Worm (Caenorhabditis elegans) whole organism, L3 larva: ENCODE measurements around the gene C12D8.9.

Experiments used
- R02D3.7 ChIP-seq: fragments of 150-350 bp; optimal IDR thresholded peaks from 2 replicates; lab custom pipeline; 2014; ENCODE audit warnings: missing biosample characterization, missing genetic modification characterization
- ZK546.5 ChIP-seq: sonication (generic microtip); optimal IDR thresholded peaks from 2 replicates; lab custom pipeline; 2017; ENCODE audit warnings: missing biosample characterization, missing genetic modification characterization
- ama-1 ChIP-seq: fragments of 150-350 bp; optimal IDR thresholded peaks from 2 replicates; lab custom pipeline; 2018
- ceh-16 ChIP-seq: sonication (generic microtip); optimal IDR thresholded peaks from 2 replicates; lab custom pipeline; 2017; ENCODE audit warnings: missing biosample characterization, missing genetic modification characterization
- ceh-82 ChIP-seq: fragments of 150-350 bp; optimal IDR thresholded peaks from 2 replicates; lab custom pipeline; 2014; ENCODE audit warnings: missing biosample characterization, missing genetic modification characterization
- egl-5 ChIP-seq: fragments of 150-350 bp; optimal IDR thresholded peaks from 2 replicates; lab custom pipeline; 2017; ENCODE audit warnings: missing biosample characterization, missing genetic modification reagents, missing genetic modification characterization, inconsistent platforms
- elt-1 ChIP-seq: fragments of 150-350 bp; optimal IDR thresholded peaks from 2 replicates; lab custom pipeline; 2014; ENCODE audit warnings: missing biosample characterization, missing genetic modification characterization
- elt-2 ChIP-seq: sonication (generic microtip); optimal IDR thresholded peaks from 2 replicates; lab custom pipeline; 2016; ENCODE audit warnings: missing genetic modification reagents, mild to moderate bottlenecking, missing genetic modification characterization, missing compliant biosample characterization
- elt-3 ChIP-seq, 3 experiments: fragments of 150-350 bp in 1 of 3; sonication (generic microtip) in 2 of 3; optimal IDR thresholded peaks; 2 replicates in 2 of 3; 4 replicates in 1 of 3; lab custom pipeline; 2014 to 2017; ENCODE audit warnings: missing biosample characterization in 3 of 3, missing genetic modification characterization in 3 of 3
- eor-1 ChIP-seq, 2 experiments: fragments of 150-350 bp; optimal IDR thresholded peaks; 2 replicates each; lab custom pipeline; 2014 to 2018; ENCODE audit warnings: missing biosample characterization in 2 of 2, missing genetic modification characterization in 2 of 2
- hmg-11 ChIP-seq: sonication (generic microtip); optimal IDR thresholded peaks from 2 replicates; lab custom pipeline; 2016; ENCODE audit warnings: missing genetic modification characterization, missing compliant biosample characterization
- jun-1 ChIP-seq: fragments of 150-350 bp; optimal IDR thresholded peaks from 2 replicates; lab custom pipeline; 2014; ENCODE audit warnings: missing biosample characterization, missing genetic modification reagents, missing genetic modification characterization
- lin-15B ChIP-seq: fragments of 150-350 bp; optimal IDR thresholded peaks from 2 replicates; lab custom pipeline; 2014; ENCODE audit warnings: missing biosample characterization, missing genetic modification characterization
- lin-39 ChIP-seq: fragments of 150-350 bp; optimal IDR thresholded peaks from 2 replicates; lab custom pipeline; 2018; ENCODE audit warnings: missing biosample characterization, missing genetic modification reagents, missing genetic modification characterization
- lsy-12 ChIP-seq: sonication (generic microtip); optimal IDR thresholded peaks from 2 replicates; lab custom pipeline; 2016; ENCODE audit warnings: mild to moderate bottlenecking, missing genetic modification characterization, missing compliant biosample characterization
- mdl-1 ChIP-seq: fragments of 150-350 bp; optimal IDR thresholded peaks from 2 replicates; lab custom pipeline; 2014; ENCODE audit warnings: missing biosample characterization, missing genetic modification characterization
- nfya-1 ChIP-seq: sonication (generic microtip); optimal IDR thresholded peaks from 2 replicates; lab custom pipeline; 2017; ENCODE audit warnings: missing genetic modification characterization, mild to moderate bottlenecking, missing compliant biosample characterization, antibody characterized with exemption, moderate library complexity; ENCODE audit not compliant: insufficient read depth
- nhr-12 ChIP-seq: fragments of 150-350 bp; optimal IDR thresholded peaks from 2 replicates; lab custom pipeline; 2014; ENCODE audit warnings: missing biosample characterization, missing genetic modification characterization
- nhr-237 ChIP-seq: fragments of 150-350 bp; optimal IDR thresholded peaks from 2 replicates; lab custom pipeline; 2014; ENCODE audit warnings: missing biosample characterization, missing genetic modification characterization
- nhr-25 ChIP-seq: sonication (generic microtip); optimal IDR thresholded peaks from 2 replicates; lab custom pipeline; 2017; ENCODE audit warnings: missing biosample characterization, missing genetic modification characterization
- nhr-28 ChIP-seq: fragments of 150-350 bp; optimal IDR thresholded peaks from 2 replicates; lab custom pipeline; 2014; ENCODE audit warnings: missing biosample characterization, missing genetic modification characterization
- nhr-43 ChIP-seq: sonication (generic microtip); optimal IDR thresholded peaks from 2 replicates; lab custom pipeline; 2016; ENCODE audit warnings: mild to moderate bottlenecking, missing genetic modification characterization, missing compliant biosample characterization; ENCODE audit not compliant: poor library complexity, severe bottlenecking
- nhr-67 ChIP-seq: fragments of 150-350 bp; optimal IDR thresholded peaks from 2 replicates; lab custom pipeline; 2014; ENCODE audit warnings: missing biosample characterization, missing genetic modification characterization
- nhr-76 ChIP-seq: fragments of 150-350 bp; sonication (generic microtip); optimal IDR thresholded peaks from 5 replicates; lab custom pipeline; 2014; ENCODE audit warnings: missing biosample characterization, missing genetic modification characterization
- pha-4 ChIP-seq: fragments of 150-350 bp; optimal IDR thresholded peaks from 2 replicates; lab custom pipeline; 2014; ENCODE audit warnings: missing biosample characterization, missing genetic modification reagents, missing genetic modification characterization
- pqm-1 ChIP-seq: fragments of 150-350 bp; optimal IDR thresholded peaks from 2 replicates; lab custom pipeline; 2017; ENCODE audit warnings: missing biosample characterization, missing genetic modification characterization, inconsistent platforms
- skn-1 ChIP-seq: fragments of 150-350 bp; optimal IDR thresholded peaks from 2 replicates; lab custom pipeline; 2014; ENCODE audit warnings: missing biosample characterization, missing genetic modification characterization
- snpc-4 ChIP-seq: fragments of 150-350 bp; optimal IDR thresholded peaks from 2 replicates; lab custom pipeline; 2014; ENCODE audit warnings: missing biosample characterization, missing genetic modification characterization
- tbx-2 ChIP-seq: sonication (generic microtip); optimal IDR thresholded peaks from 2 replicates; lab custom pipeline; 2016; ENCODE audit warnings: mild to moderate bottlenecking, missing genetic modification characterization, missing compliant biosample characterization
- unc-39 ChIP-seq: sonication (generic microtip); optimal IDR thresholded peaks from 4 replicates; lab custom pipeline; 2017; ENCODE audit warnings: missing biosample characterization, missing genetic modification characterization
- unc-62 ChIP-seq: fragments of 150-350 bp; sonication (generic microtip); optimal IDR thresholded peaks from 4 replicates; lab custom pipeline; 2014; ENCODE audit warnings: missing biosample characterization, missing genetic modification reagents, missing genetic modification characterization
- zag-1 ChIP-seq: fragments of 150-350 bp; optimal IDR thresholded peaks from 2 replicates; lab custom pipeline; 2014; ENCODE audit warnings: missing biosample characterization, missing genetic modification characterization
- ztf-11 ChIP-seq: fragments of 150-350 bp; optimal IDR thresholded peaks from 2 replicates; lab custom pipeline; 2014; ENCODE audit warnings: missing biosample characterization, missing genetic modification characterization

The C12D8.9 gene

DNA sequence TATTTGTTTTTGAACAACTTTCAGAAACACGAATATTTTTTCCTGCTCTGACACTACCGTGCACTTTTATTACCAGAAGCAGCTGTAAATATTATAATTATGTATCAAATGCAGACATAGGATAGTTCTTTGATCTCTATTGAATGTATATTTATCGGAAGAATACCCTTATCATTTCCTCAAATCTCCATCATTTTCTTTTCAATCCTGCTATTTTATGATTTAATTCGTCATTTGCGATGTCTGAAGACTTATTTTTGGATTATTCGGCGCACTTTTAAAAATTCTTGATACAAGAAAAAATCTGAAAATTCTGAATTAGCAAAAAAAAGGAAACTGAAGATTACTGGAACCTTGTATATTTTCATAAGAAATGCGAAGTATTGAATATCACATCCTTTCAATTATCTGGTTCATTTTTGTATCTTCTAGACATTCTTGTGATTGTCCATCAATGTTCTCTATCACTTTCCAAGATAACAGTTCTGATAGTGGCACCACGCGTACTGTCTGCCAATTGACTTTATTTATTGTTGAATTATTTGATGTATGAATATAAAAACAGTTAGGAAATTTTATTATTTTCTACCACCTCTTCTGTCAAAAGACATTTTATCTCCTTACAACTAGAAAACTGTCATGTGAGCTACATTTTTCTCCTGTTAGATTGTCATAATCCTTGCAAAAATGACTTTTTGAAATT lies 1.2 kb upstream of the C12D8.9 start:
- TF ChIP-seq elt-2 (tag; lab: Kevin White, UChicago): peak; percentile 68
- no peak for TF ChIP-seq ztf-11 (tag; lab: Kevin White, UChicago)
- peak; percentile 2 for TF ChIP-seq pqm-1 (tag; lab: Kevin White, UChicago)
- TF ChIP-seq unc-39 (tag; lab: Kevin White, UChicago): no peak
- no peak for TF ChIP-seq zag-1 (tag; lab: Kevin White, UChicago)

DNA sequence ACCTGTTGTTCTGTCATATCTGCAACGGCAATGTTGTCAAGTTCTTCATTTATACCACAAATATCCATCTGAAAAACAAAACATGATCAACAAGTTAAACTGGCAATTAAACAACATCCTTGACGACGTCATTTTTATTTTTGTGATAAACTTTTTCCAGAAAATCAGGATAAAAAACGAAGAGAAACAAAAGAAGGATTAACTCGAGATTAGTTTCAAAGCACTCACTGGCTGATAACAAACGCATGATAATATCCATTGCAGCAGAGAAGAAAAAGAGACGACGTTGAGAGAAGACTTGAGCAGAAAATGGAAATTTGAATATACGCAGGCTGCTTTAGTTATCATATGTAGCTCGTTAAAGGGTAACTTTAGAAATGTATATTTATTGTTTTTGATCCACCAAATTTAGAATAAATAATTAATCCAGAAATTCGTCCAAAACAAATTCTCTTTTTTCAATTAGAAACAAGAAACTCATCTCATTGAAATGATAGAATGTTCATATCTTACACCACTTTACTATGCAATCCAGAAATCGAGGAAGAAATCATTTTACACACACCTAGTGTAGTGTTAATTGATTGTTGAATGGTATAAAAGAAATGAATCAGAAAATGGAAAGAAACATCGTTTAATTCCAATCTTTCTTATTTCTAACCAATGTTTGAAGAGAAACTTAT lies 1.7 kb downstream of the C12D8.9 start, which contains the start of the genes C12D8.21 and col-148:
Gene C12D8.21, minus strand, starts transcription at position 68 of the 683 bp plus-strand sequence.
Gene col-148, plus strand, starts transcription at position 633 of the 683 bp plus-strand sequence.
- TF ChIP-seq ceh-16 (no peak), mdl-1 (tag; lab: Kevin White, UChicago) (no peak), lsy-12 (tag; lab: Kevin White, UChicago) (no peak), unc-62 (GFP tag; lab: Kevin White, UChicago) (no peak), elt-3 (tag; optimal IDR thresholded peaks at IDR 0.05; lab: Kevin White, UChicago) (no peak), pqm-1 (tag; lab: Kevin White, UChicago) (no peak), eor-1 (tag; optimal IDR thresholded peaks at IDR 0.05; lab: Kevin White, UChicago) (no peak), nhr-237 (tag; lab: Kevin White, UChicago) (no peak), ZK546.5 (tag; lab: Kevin White, UChicago) (no peak), nhr-67 (tag; lab: Kevin White, UChicago) (no peak), hmg-11 (tag; lab: Kevin White, UChicago) (no peak), nhr-76 (no peak), nhr-43 (tag; lab: Kevin White, UChicago) (no peak), tbx-2 (tag; lab: Kevin White, UChicago) (no peak), nhr-25 (tag; lab: Kevin White, UChicago) (no peak)

DNA sequence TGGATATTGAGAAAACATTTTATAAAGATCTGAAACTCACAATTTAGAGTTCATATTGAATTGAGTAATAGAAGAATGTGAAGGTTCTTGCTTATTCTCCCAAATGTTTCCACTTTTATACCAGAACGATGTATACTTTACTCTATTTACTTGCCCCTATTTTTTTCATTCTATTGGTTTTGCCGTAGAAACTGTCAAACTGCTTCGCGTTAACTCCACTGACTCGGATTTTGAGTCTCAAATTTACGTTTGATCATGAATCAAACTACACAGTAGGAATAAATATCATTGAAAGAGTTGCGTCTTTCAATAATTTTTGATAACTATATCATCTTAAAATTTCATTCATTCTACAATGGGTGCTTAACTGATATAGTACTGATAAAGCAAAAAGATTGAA lies 3.1 kb downstream of the C12D8.9 start, which contains the start of gene fipr-8:
Gene fipr-8, minus strand, starts transcription at position 101 of the 400 bp plus-strand sequence.
- TF ChIP-seq lin-15B (tag; lab: Kevin White, UChicago) (no peak), elt-2 (tag; lab: Kevin White, UChicago) (no peak), elt-1 (tag; lab: Kevin White, UChicago) (no peak), skn-1 (tag; lab: Kevin White, UChicago) (no peak), pqm-1 (tag; lab: Kevin White, UChicago) (no peak), nfya-1 (no peak), nhr-28 (tag; lab: Kevin White, UChicago) (no peak), jun-1 (tag; lab: Kevin White, UChicago) (no peak), unc-62 (GFP tag; lab: Kevin White, UChicago) (no peak), lin-39 (tag; lab: Kevin White, UChicago) (no peak), zag-1 (tag; lab: Kevin White, UChicago) (no peak), nhr-237 (tag; lab: Kevin White, UChicago) (no peak), egl-5 (no peak)
- TF ChIP-seq, all 47 proteins: peak for 0

ce11 chrV:10238665-10239064 lies 4.3 kb downstream of the C12D8.9 start, which contains the start of gene fubl-1:
Gene fubl-1, minus strand, starts transcription at chrV:10238866.
- TF ChIP-seq R02D3.7 (tag; lab: Kevin White, UChicago): no peak
- TF ChIP-seq nhr-12: no peak
- no peak for TF ChIP-seq tbx-2 (tag; lab: Kevin White, UChicago)
- no peak for TF ChIP-seq nhr-25 (tag; lab: Kevin White, UChicago)
- TF ChIP-seq mdl-1 (tag; lab: Kevin White, UChicago): no peak
- TF ChIP-seq lin-39 (tag; lab: Kevin White, UChicago): peak; percentile 61
- TF ChIP-seq lin-15B (tag; lab: Kevin White, UChicago): peak; percentile 73
- peak; percentile 50 for TF ChIP-seq nfya-1
- no peak for TF ChIP-seq nhr-43 (tag; lab: Kevin White, UChicago)
- peak; percentile 9 for TF ChIP-seq hmg-11 (tag; lab: Kevin White, UChicago)
- no peak for TF ChIP-seq jun-1 (tag; lab: Kevin White, UChicago)
- TF ChIP-seq pha-4 (tag; lab: Kevin White, UChicago): peak; percentile 6
- no peak for TF ChIP-seq unc-39 (tag; lab: Kevin White, UChicago)
- TF ChIP-seq elt-2 (tag; lab: Kevin White, UChicago): peak; percentile 2
- no peak for TF ChIP-seq pqm-1 (tag; lab: Kevin White, UChicago)
- TF ChIP-seq nhr-67 (tag; lab: Kevin White, UChicago): no peak
- peak; percentile 39 for TF ChIP-seq ama-1 (lab: Kevin White, UChicago)
- TF ChIP-seq lsy-12 (tag; lab: Kevin White, UChicago): no peak
- no peak for TF ChIP-seq skn-1 (tag; lab: Kevin White, UChicago)
- no peak for TF ChIP-seq ceh-82 (tag; lab: Kevin White, UChicago)
- no peak for TF ChIP-seq snpc-4 (tag; lab: Kevin White, UChicago)
